Fruit fly (Drosophila melanogaster): ENCODE results near the gene CG31689.

- peak; percentile 69 for TF ChIP-seq CG6854 (GFP tag; optimal IDR thresholded peaks at IDR 0.05)
- peak; percentile 62 for TF ChIP-seq CG9797 (GFP tag; optimal IDR thresholded peaks at IDR 0.05)
- TF ChIP-seq CG30020 (tag; optimal IDR thresholded peaks at IDR 0.05): peak; percentile 84
- TF ChIP-seq ttk (GFP tag; IDR thresholded peaks at IDR 0.05): peak; percentile 89
- peak; percentile 89 for TF ChIP-seq CG3065 (GFP tag; optimal IDR thresholded peaks at IDR 0.05)
- TF ChIP-seq nerfin-2 (GFP tag; IDR thresholded peaks at IDR 0.05; ENCODE audit: partially characterized antibody): peak; percentile 79; the same call in 1 of the 2 replicates
- TF ChIP-seq CG3163 (GFP tag; optimal IDR thresholded peaks at IDR 0.05): peak; percentile 59
These were observed 34.2 kb downstream of the CG31689 start, which contains the start of the genes HemK2, Snapin and Tnpo-SR for dm6 chr2L:2759654-2760053.

All from whole organism, embryonic.